Worm (Caenorhabditis elegans) whole organism, early embryonic: Measurements from ENCODE around the gene R02F11.1.

ENCODE experiments used
- B0310.2 ChIP-seq: sonication (generic microtip); optimal IDR thresholded peaks from 2 replicates; lab custom pipeline; 2016; ENCODE audit warnings: mild to moderate bottlenecking, missing genetic modification characterization, missing compliant biosample characterization
- F13C5.2 ChIP-seq: sonication (generic microtip); optimal IDR thresholded peaks from 2 replicates; lab custom pipeline; 2017; ENCODE audit warnings: mild to moderate bottlenecking, missing genetic modification characterization, inconsistent platforms, missing compliant biosample characterization
- aly-1 ChIP-seq: sonication (generic microtip); optimal IDR thresholded peaks from 2 replicates; lab custom pipeline; 2016; ENCODE audit warnings: missing genetic modification characterization, missing compliant biosample characterization
- ama-1 ChIP-seq: fragments of 150-350 bp; optimal IDR thresholded peaks from 2 replicates; lab custom pipeline; 2014
- ceh-13 ChIP-seq: fragments of 200-800 bp; sonication (Bioruptor generic); optimal IDR thresholded peaks from 2 replicates; lab custom pipeline; 2018; ENCODE audit warnings: mild to moderate bottlenecking, missing genetic modification characterization, missing compliant biosample characterization
- ceh-36 ChIP-seq: sonication (generic microtip); optimal IDR thresholded peaks from 2 replicates; lab custom pipeline; 2016; ENCODE audit warnings: missing genetic modification characterization, inconsistent platforms, missing compliant biosample characterization
- ets-7 ChIP-seq: sonication (generic microtip); optimal IDR thresholded peaks from 2 replicates; lab custom pipeline; 2016; ENCODE audit warnings: missing genotype, missing genetic modification characterization, missing compliant biosample characterization
- flt-1 ChIP-seq: fragments of 200-800 bp; sonication (Bioruptor generic); IDR thresholded peaks from 2 replicates; pipeline ENCODE4 v1.3.6; 2022; ENCODE audit warnings: missing genetic modification characterization, missing compliant biosample characterization
- hmbx-1 ChIP-seq: sonication (generic microtip); optimal IDR thresholded peaks from 2 replicates; lab custom pipeline; 2016; ENCODE audit warnings: mild to moderate bottlenecking, missing genetic modification characterization, missing compliant biosample characterization
- hmg-4 ChIP-seq: fragments of 200-800 bp; sonication (Bioruptor generic); optimal IDR thresholded peaks from 2 replicates; lab custom pipeline; 2018; ENCODE audit warnings: mild to moderate bottlenecking, missing genetic modification characterization, missing compliant biosample characterization
- hnd-1 ChIP-seq: sonication (generic microtip); optimal IDR thresholded peaks from 2 replicates; lab custom pipeline; 2016; ENCODE audit warnings: missing genetic modification characterization, missing compliant biosample characterization
- pes-1 ChIP-seq: fragments of 200-800 bp; sonication (Bioruptor generic); IDR thresholded peaks from 2 replicates; pipeline ENCODE4 v1.3.6; 2022; ENCODE audit warnings: missing genetic modification reagents, missing genetic modification characterization, missing compliant biosample characterization
- scrt-1 ChIP-seq: fragments of 200-800 bp; sonication (Bioruptor generic); IDR thresholded peaks from 2 replicates; pipeline ENCODE4 v1.3.6; 2022; ENCODE audit warnings: missing genetic modification characterization, missing compliant biosample characterization
- sea-1 ChIP-seq: fragments of 200-800 bp; sonication (Bioruptor generic); conservative IDR thresholded peaks from 2 replicates; pipeline ENCODE4 v1.3.6; 2022; ENCODE audit warnings: missing genetic modification characterization, missing compliant biosample characterization
- tbx-11 ChIP-seq: fragments of 200-800 bp; sonication (Bioruptor generic); IDR thresholded peaks from 2 replicates; pipeline ENCODE4 v1.3.6; 2022; ENCODE audit warnings: missing genetic modification characterization, missing compliant biosample characterization
- tbx-37 ChIP-seq: fragments of 200-800 bp; sonication (Bioruptor generic); conservative IDR thresholded peaks from 2 replicates; pipeline ENCODE4 v1.3.6; 2022; ENCODE audit warnings: missing genetic modification reagents, missing genetic modification characterization, missing compliant biosample characterization
- tra-4 ChIP-seq: sonication (generic microtip); optimal IDR thresholded peaks from 2 replicates; lab custom pipeline; 2017; ENCODE audit warnings: missing genetic modification characterization, missing compliant biosample characterization

R02F11.1 gene

ce11 chrV:4769633-4770032, 31.3 kb upstream of the R02F11.1 start, which contains the start of gene C18G1.9:
TSS of gene C18G1.9 (minus strand) at chrV:4769733.
- TF ChIP-seq ceh-13 (GFP tag; lab: Kevin White, UChicago): no peak
- TF ChIP-seq flt-1: no peak
- TF ChIP-seq ets-7 (tag; lab: Kevin White, UChicago): no peak
- no peak for TF ChIP-seq tbx-37 (GFP tag; lab: Robert Waterston, UW)
- TF ChIP-seq aly-1 (tag; lab: Kevin White, UChicago): no peak
- TF ChIP-seq hmbx-1 (tag; lab: Kevin White, UChicago): no peak
- no peak for TF ChIP-seq ceh-36 (tag; lab: Kevin White, UChicago)
- no peak for TF ChIP-seq pes-1
- TF ChIP-seq scrt-1 (GFP tag; lab: Robert Waterston, UW): no peak
- no peak for TF ChIP-seq hnd-1 (tag; lab: Kevin White, UChicago)
- no peak for TF ChIP-seq hmg-4 (GFP tag; lab: Kevin White, UChicago)
- TF ChIP-seq ama-1 (lab: Kevin White, UChicago): no peak
- no peak for TF ChIP-seq F13C5.2 (tag; lab: Kevin White, UChicago)
- TF ChIP-seq sea-1 (GFP tag; lab: Robert Waterston, UW): no peak
- no peak for TF ChIP-seq tbx-11 (GFP tag; lab: Robert Waterston, UW)
- TF ChIP-seq B0310.2: no peak
- no peak for TF ChIP-seq tra-4 (tag; lab: Kevin White, UChicago)

DNA sequence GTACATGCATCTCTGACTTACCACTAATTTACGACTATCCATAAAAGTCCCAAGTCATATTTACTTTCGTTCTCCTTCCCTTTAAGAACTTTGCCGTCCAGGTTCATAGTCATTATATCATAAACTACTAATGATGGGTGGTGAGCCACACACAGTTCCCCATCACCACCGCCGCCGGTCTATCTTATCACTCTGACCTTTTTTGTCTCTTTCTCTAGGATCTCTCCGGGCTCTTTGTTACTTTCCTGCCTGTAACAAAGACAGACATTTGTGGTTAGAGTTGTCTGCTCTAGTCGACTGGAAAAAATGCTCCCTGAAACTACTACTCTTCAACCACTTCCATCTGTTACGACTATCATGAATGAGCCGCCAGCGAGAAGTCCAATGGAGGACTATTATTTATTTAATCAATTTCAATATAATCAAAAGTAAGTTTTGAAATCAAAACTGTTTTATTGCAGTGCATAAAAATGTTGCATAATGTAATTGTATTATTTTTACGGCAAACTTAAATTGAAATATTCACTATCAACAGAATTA, 30.4 kb upstream of the R02F11.1 start, which contains the start of gene elt-7:
elt-7 (plus strand) TSS at position 263 of the 540 bp plus-strand sequence.
- TF ChIP-seq pes-1 (no peak), tbx-11 (GFP tag; lab: Robert Waterston, UW) (no peak), flt-1 (no peak), hmbx-1 (tag; lab: Kevin White, UChicago) (no peak), tra-4 (tag; lab: Kevin White, UChicago) (no peak), ets-7 (tag; lab: Kevin White, UChicago) (no peak), aly-1 (tag; lab: Kevin White, UChicago) (no peak), ama-1 (lab: Kevin White, UChicago) (no peak), hnd-1 (tag; lab: Kevin White, UChicago) (no peak), tbx-37 (GFP tag; lab: Robert Waterston, UW) (no peak), F13C5.2 (tag; lab: Kevin White, UChicago) (no peak), ceh-36 (tag; lab: Kevin White, UChicago) (no peak), sea-1 (GFP tag; lab: Robert Waterston, UW) (no peak), ceh-13 (GFP tag; lab: Kevin White, UChicago) (no peak)

DNA sequence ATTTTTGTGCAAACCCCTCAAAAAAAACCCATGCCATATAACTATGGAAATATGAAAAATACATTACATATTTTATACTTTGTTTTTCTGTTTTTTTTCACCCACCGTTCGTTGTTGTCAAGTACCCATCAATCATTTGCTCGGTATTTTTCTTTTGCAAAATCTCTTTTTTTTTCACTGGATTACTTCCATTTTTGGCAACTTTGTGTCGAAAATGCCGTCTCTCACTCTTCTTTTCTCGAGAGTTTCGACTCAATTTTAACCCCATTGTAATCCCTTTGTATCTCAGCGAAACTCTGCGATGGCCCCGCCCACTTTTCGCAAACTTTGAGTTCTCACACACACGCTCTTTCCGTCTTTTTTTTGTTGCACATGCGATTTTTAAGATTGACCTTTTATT, 25.8 kb upstream of the R02F11.1 start:
- TF ChIP-seq hnd-1 (tag; lab: Kevin White, UChicago) (no peak), pes-1 (no peak), ets-7 (tag; lab: Kevin White, UChicago) (no peak), ceh-13 (GFP tag; lab: Kevin White, UChicago) (no peak), tbx-37 (GFP tag; lab: Robert Waterston, UW) (no peak), hmbx-1 (tag; lab: Kevin White, UChicago) (no peak), F13C5.2 (tag; lab: Kevin White, UChicago) (no peak), tra-4 (tag; lab: Kevin White, UChicago) (no peak), ama-1 (lab: Kevin White, UChicago) (no peak)

DNA sequence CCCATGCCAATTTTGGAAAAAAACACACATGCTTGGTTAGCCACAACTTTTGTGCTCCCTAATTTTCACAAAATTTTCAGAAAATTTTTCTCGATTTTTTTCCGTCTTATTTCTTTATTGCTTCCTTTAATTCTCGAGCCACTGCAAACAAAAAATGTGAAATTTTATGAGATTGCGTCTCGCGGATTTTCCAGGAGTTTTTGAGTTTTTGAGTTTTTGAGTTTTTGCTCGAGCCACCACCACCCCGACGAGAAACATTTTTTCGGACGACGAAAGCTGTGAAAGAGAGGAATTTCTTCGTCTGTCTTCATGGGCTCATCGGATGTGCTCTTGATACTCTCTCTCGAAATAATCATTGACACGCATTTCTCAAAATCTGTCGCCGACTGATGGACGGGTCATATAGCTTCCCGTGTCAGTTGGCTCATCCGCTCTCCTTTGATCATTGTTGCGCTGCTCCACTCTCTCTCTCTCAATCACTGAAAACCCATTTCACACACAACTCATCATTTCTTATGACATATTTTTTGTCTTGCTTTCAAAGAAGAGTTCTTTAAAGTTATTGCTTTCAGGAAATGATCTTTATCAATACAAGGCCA, 23.4 kb upstream of the R02F11.1 start, which contains the start of gene C18G1.1:
C18G1.1 (plus strand) TSS at position 573 of the 599 bp plus-strand sequence.
- TF ChIP-seq tbx-11 (GFP tag; lab: Robert Waterston, UW) (no peak), hmbx-1 (tag; lab: Kevin White, UChicago) (no peak), scrt-1 (GFP tag; lab: Robert Waterston, UW) (no peak), hnd-1 (tag; lab: Kevin White, UChicago) (no peak), sea-1 (GFP tag; lab: Robert Waterston, UW) (no peak), flt-1 (no peak), F13C5.2 (tag; lab: Kevin White, UChicago) (no peak), tbx-37 (GFP tag; lab: Robert Waterston, UW) (no peak), aly-1 (tag; lab: Kevin White, UChicago) (no peak), ama-1 (lab: Kevin White, UChicago) (no peak), ceh-13 (GFP tag; lab: Kevin White, UChicago) (no peak), B0310.2 (no peak), ets-7 (tag; lab: Kevin White, UChicago) (no peak), hmg-4 (GFP tag; lab: Kevin White, UChicago) (no peak), tra-4 (tag; lab: Kevin White, UChicago) (no peak), ceh-36 (tag; lab: Kevin White, UChicago) (no peak)

- TF ChIP-seq hmg-4 (GFP tag; lab: Kevin White, UChicago): no peak
- TF ChIP-seq scrt-1 (GFP tag; lab: Robert Waterston, UW): no peak
- TF ChIP-seq aly-1 (tag; lab: Kevin White, UChicago): no peak
- TF ChIP-seq ceh-36 (tag; lab: Kevin White, UChicago): no peak
- no peak for TF ChIP-seq tbx-11 (GFP tag; lab: Robert Waterston, UW)
- TF ChIP-seq sea-1 (GFP tag; lab: Robert Waterston, UW): no peak
- no peak for TF ChIP-seq ama-1 (lab: Kevin White, UChicago)
- no peak for TF ChIP-seq hmbx-1 (tag; lab: Kevin White, UChicago)
- no peak for TF ChIP-seq tbx-37 (GFP tag; lab: Robert Waterston, UW)
- no peak for TF ChIP-seq ets-7 (tag; lab: Kevin White, UChicago)
- no peak for TF ChIP-seq flt-1
Observed at ce11 chrV:4783313-4783712, 17.6 kb upstream of the R02F11.1 start, which contains the start of gene Y60C6A.1. TSS of gene Y60C6A.1 (plus strand) at chrV:4783613.

DNA sequence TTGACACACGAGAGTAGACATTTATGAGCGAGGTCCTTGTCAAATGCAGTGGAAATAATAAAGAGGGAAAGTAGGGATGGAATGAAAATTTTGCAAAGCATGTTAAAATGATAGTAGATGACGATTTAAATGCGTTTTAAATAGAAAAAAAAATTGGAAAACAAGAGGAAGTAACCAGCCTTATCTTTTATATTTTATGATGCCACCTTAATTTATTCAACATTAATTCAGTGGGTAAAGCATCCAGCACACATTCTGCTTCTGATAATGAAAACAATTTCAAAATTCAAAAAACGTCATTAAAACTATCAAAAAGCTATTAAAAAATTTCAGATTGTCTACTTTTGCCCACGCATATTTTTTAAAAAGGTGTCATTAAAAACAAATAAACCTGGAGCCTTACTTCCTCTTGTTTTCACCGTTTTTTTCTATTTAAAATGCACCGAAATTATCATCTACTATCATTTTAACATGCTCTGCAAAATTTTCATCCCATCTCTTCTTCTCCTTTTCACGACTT, 15.5 kb upstream of the R02F11.1 start, which contains the start of the genes Y60C6A.2 and Y60C6A.3:
Y60C6A.2 (minus strand) TSS at position 101 of the 520 bp plus-strand sequence.
Y60C6A.3 (plus strand) TSS at position 470 of the 520 bp plus-strand sequence.
- no peak for TF ChIP-seq B0310.2
- no peak for TF ChIP-seq tbx-37 (GFP tag; lab: Robert Waterston, UW)
- TF ChIP-seq tra-4 (tag; lab: Kevin White, UChicago): no peak
- TF ChIP-seq pes-1: no peak
- TF ChIP-seq hnd-1 (tag; lab: Kevin White, UChicago): no peak
- TF ChIP-seq hmg-4 (GFP tag; lab: Kevin White, UChicago): no peak
- TF ChIP-seq ceh-13 (GFP tag; lab: Kevin White, UChicago): no peak
- TF ChIP-seq aly-1 (tag; lab: Kevin White, UChicago): no peak
